Fruit fly (Drosophila melanogaster): ENCODE data around the gene Galphaf.
A peak's percentile ranks its signal among the peaks of the same experiment; 100 is the strongest.

Galphaf gene

dm6 chr3L:16661167-16662109, 6.3 kb downstream of the Galphaf start, which contains the start of gene Baldspot (continued):
- peak; percentile 74; the same call in 1 of the 2 replicates for TF ChIP-seq CG42726 (GFP tag; IDR thresholded peaks at IDR 0.05; ENCODE audit: partially characterized antibody)
- TF ChIP-seq sd (tag; optimal IDR thresholded peaks at IDR 0.05), result peak; percentile 47
- TF ChIP-seq Awh (GFP tag; IDR thresholded peaks at IDR 0.05), result peak; percentile 54; the same call in 1 of the 2 replicates
- TF ChIP-seq repo (GFP tag; optimal IDR thresholded peaks at IDR 0.05), result peak; percentile 82
- no peak for TF ChIP-seq ro (GFP tag; IDR thresholded peaks at IDR 0.05)
- peak; percentile 81 for TF ChIP-seq bbx (GFP tag; IDR thresholded peaks at IDR 0.05; ENCODE audit: partially characterized antibody)
- peak; percentile 54 for TF ChIP-seq CG10366 (GFP tag; IDR thresholded peaks at IDR 0.05)
- peak; percentile 41 for TF ChIP-seq Hey (tag; optimal IDR thresholded peaks at IDR 0.05)
- peak; percentile 50 for TF ChIP-seq CG3995 (GFP tag; optimal IDR thresholded peaks at IDR 0.05)
- peak; percentile 45 for TF ChIP-seq trh (GFP tag; optimal IDR thresholded peaks at IDR 0.05)
- peak; percentile 62 for TF ChIP-seq caup (GFP tag; optimal IDR thresholded peaks at IDR 0.05; ENCODE audit: severe bottlenecking)
- TF ChIP-seq corto (GFP tag; optimal IDR thresholded peaks at IDR 0.05), result no peak
- peak; percentile 83 for TF ChIP-seq Hmr (GFP tag; optimal IDR thresholded peaks at IDR 0.05)
- peak; percentile 52 for TF ChIP-seq grau (tag; optimal IDR thresholded peaks at IDR 0.05)
- TF ChIP-seq exex (tag; optimal IDR thresholded peaks at IDR 0.05), result peak; percentile 84
- TF ChIP-seq CG4707 (GFP tag; optimal IDR thresholded peaks at IDR 0.05), result no peak
- TF ChIP-seq bcd (GFP tag; optimal IDR thresholded peaks at IDR 0.05), result peak; percentile 83
- TF ChIP-seq CG14860 (GFP tag; IDR thresholded peaks at IDR 0.05; ENCODE audit: partially characterized antibody), result peak; percentile 65
- peak; percentile 71 for TF ChIP-seq luna (GFP tag; optimal IDR thresholded peaks at IDR 0.05)
- TF ChIP-seq CG32767 (GFP tag; IDR thresholded peaks at IDR 0.05), result peak; percentile 73
- no peak for TF ChIP-seq ab (GFP tag; optimal IDR thresholded peaks at IDR 0.05)
- peak; percentile 60 for TF ChIP-seq CG31441 (GFP tag; IDR thresholded peaks at IDR 0.05)
- no peak for TF ChIP-seq tx (GFP tag; optimal IDR thresholded peaks at IDR 0.05)
- peak; percentile 85 for TF ChIP-seq Lhr (GFP tag; optimal IDR thresholded peaks at IDR 0.05)
- TF ChIP-seq sisA (GFP tag; IDR thresholded peaks at IDR 0.05), result peak; percentile 71
- peak; percentile 74 for TF ChIP-seq CG8290 (GFP tag; optimal IDR thresholded peaks at IDR 0.05)
- TF ChIP-seq CG8290 (tag; optimal IDR thresholded peaks at IDR 0.05), result peak in 1 of 2 experiments; percentile 92
- TF ChIP-seq CG11093 (GFP tag; IDR thresholded peaks at IDR 0.05), result peak; percentile 70; the same call in 2 of the 3 replicates
- TF ChIP-seq amos (GFP tag; IDR thresholded peaks at IDR 0.05; ENCODE audit: partially characterized antibody), result peak; percentile 72; the same call in 1 of the 2 replicates
- TF ChIP-seq maf-S (GFP tag; optimal IDR thresholded peaks at IDR 0.05), result peak; percentile 27
- no peak for TF ChIP-seq wor (GFP tag; IDR thresholded peaks at IDR 0.05)
- TF ChIP-seq gcm2 (GFP tag; optimal IDR thresholded peaks at IDR 0.05), result peak; percentile 84
- peak; percentile 30 for TF ChIP-seq pita (GFP tag; optimal IDR thresholded peaks at IDR 0.05)
- peak; percentile 80 for TF ChIP-seq CG18262 (tag; optimal IDR thresholded peaks at IDR 0.05)
- peak; percentile 60 for TF ChIP-seq CG12391 (tag; optimal IDR thresholded peaks at IDR 0.05)
- TF ChIP-seq YL-1 (GFP tag; optimal IDR thresholded peaks at IDR 0.05), result peak; percentile 25
- TF ChIP-seq CG13894 (tag; optimal IDR thresholded peaks at IDR 0.05), result peak; percentile 79
- TF ChIP-seq Dip2 (GFP tag; IDR thresholded peaks at IDR 0.05), result no peak
- TF ChIP-seq CG33213 (GFP tag; optimal IDR thresholded peaks at IDR 0.05), result peak; percentile 80
- peak; percentile 78 for TF ChIP-seq CG8924 (tag; optimal IDR thresholded peaks at IDR 0.05)
- TF ChIP-seq CG12769 (tag; optimal IDR thresholded peaks at IDR 0.05), result peak; percentile 70
- TF ChIP-seq CG30431 (GFP tag; optimal IDR thresholded peaks at IDR 0.05), result peak; percentile 18
- no peak for TF ChIP-seq CG13123 (GFP tag; optimal IDR thresholded peaks at IDR 0.05)
- peak; percentile 93 for TF ChIP-seq lab (GFP tag; optimal IDR thresholded peaks at IDR 0.05)
- peak; percentile 86 for TF ChIP-seq Fer3 (tag; optimal IDR thresholded peaks at IDR 0.05)
- peak; percentile 65 for TF ChIP-seq CG16813 (GFP tag; IDR thresholded peaks at IDR 0.05; ENCODE audit: partially characterized antibody)
- TF ChIP-seq Lim3 (GFP tag; IDR thresholded peaks at IDR 0.05), result no peak
- peak; percentile 79 for TF ChIP-seq lmd (GFP tag; IDR thresholded peaks at IDR 0.05)

Measured in whole organism, embryonic.